Worm (Caenorhabditis elegans) whole organism, L4 larva: ENCODE measurements around the gene K09H11.4.

Source experiments
- F10B5.3 ChIP-seq: sonication (generic microtip); optimal IDR thresholded peaks from 2 replicates; lab custom pipeline; 2016; ENCODE audit warnings: mild to moderate bottlenecking, missing genetic modification characterization, missing compliant biosample characterization
- F26F4.8 ChIP-seq: fragments of 200-800 bp; sonication (Bioruptor generic); conservative IDR thresholded peaks from 2 replicates; pipeline ENCODE4 v1.3.6; 2022; ENCODE audit warnings: missing genetic modification characterization, missing compliant biosample characterization
- F37D6.2 ChIP-seq: sonication (generic microtip); optimal IDR thresholded peaks from 2 replicates; lab custom pipeline; 2016; ENCODE audit warnings: mild to moderate bottlenecking, missing genetic modification characterization, missing compliant biosample characterization
- F44E2.7 ChIP-seq: fragments of 200-800 bp; sonication (Bioruptor generic); IDR thresholded peaks from 2 replicates; pipeline ENCODE4 v2.1.2; 2022; ENCODE audit warnings: missing genetic modification characterization, missing compliant biosample characterization
- R02D3.7 ChIP-seq: fragments of 150-350 bp; sonication (generic microtip); optimal IDR thresholded peaks from 3 replicates; lab custom pipeline; 2014; ENCODE audit warnings: missing biosample characterization, missing genetic modification characterization
- T26A8.4 ChIP-seq: fragments of 200-800 bp; sonication (Bioruptor generic); IDR thresholded peaks from 2 replicates; pipeline ENCODE4 v1.3.6; 2022; ENCODE audit warnings: missing genetic modification characterization, missing compliant biosample characterization
- Y75B8A.6 ChIP-seq: fragments of 200-800 bp; sonication (Bioruptor generic); IDR thresholded peaks from 2 replicates; pipeline ENCODE4 v1.3.6; 2022; ENCODE audit warnings: missing genetic modification reagents, missing genetic modification characterization, missing compliant biosample characterization
- aly-2 ChIP-seq: sonication (generic microtip); optimal IDR thresholded peaks from 2 replicates; lab custom pipeline; 2018; ENCODE audit warnings: missing biosample characterization, missing genetic modification characterization
- ama-1 ChIP-seq: fragments of 150-350 bp; optimal IDR thresholded peaks from 2 replicates; lab custom pipeline; 2014; ENCODE audit warnings: inconsistent platforms, mixed read lengths
- arid-1 ChIP-seq: fragments of 200-800 bp; sonication (Bioruptor generic); conservative IDR thresholded peaks from 2 replicates; pipeline ENCODE4 v1.3.6; 2022; ENCODE audit warnings: missing genetic modification reagents, missing genetic modification characterization, missing compliant biosample characterization
- attf-4 ChIP-seq: sonication (generic microtip); optimal IDR thresholded peaks from 3 replicates; lab custom pipeline; 2017; ENCODE audit warnings: missing biosample characterization, missing genetic modification characterization
- ceh-20 ChIP-seq: fragments of 200-800 bp; sonication (Bioruptor generic); IDR thresholded peaks from 2 replicates; pipeline ENCODE4 v1.3.6; 2022; ENCODE audit warnings: missing genetic modification reagents, missing genetic modification characterization, missing compliant biosample characterization
- ceh-28 ChIP-seq: fragments of 150-350 bp; optimal IDR thresholded peaks from 2 replicates; lab custom pipeline; 2014; ENCODE audit warnings: missing biosample characterization, missing genetic modification reagents, missing genetic modification characterization
- ceh-62 ChIP-seq: sonication (generic microtip); optimal IDR thresholded peaks from 2 replicates; lab custom pipeline; 2017; ENCODE audit warnings: missing biosample characterization, missing genetic modification characterization
- ctbp-1 ChIP-seq: fragments of 200-800 bp; sonication (Bioruptor generic); IDR thresholded peaks from 2 replicates; pipeline ENCODE4 v1.3.6; 2022; ENCODE audit warnings: missing genetic modification reagents, missing genetic modification characterization, missing compliant biosample characterization
- daf-12 ChIP-seq: fragments of 150-350 bp; optimal IDR thresholded peaks from 2 replicates; lab custom pipeline; 2014; ENCODE audit warnings: missing biosample characterization, missing genetic modification reagents, missing genetic modification characterization
- daf-19 ChIP-seq: fragments of 200-800 bp; sonication (Bioruptor generic); conservative IDR thresholded peaks from 2 replicates; pipeline ENCODE4 v1.3.6; 2022; ENCODE audit warnings: missing genetic modification characterization, missing compliant biosample characterization
- daf-8 ChIP-seq: fragments of 200-800 bp; sonication (Bioruptor generic); IDR thresholded peaks from 2 replicates; pipeline ENCODE4 v1.3.6; 2022; ENCODE audit warnings: missing genetic modification characterization, missing compliant biosample characterization
- dmd-8 ChIP-seq: fragments of 200-800 bp; sonication (Bioruptor generic); IDR thresholded peaks from 2 replicates; pipeline ENCODE4 v1.3.6; 2022; ENCODE audit warnings: missing genetic modification characterization, missing compliant biosample characterization
- dmd-9 ChIP-seq: fragments of 200-800 bp; sonication (Bioruptor generic); IDR thresholded peaks from 2 replicates; pipeline ENCODE4 v1.3.6; 2022; ENCODE audit warnings: missing genetic modification reagents, missing genetic modification characterization, missing compliant biosample characterization
- dve-1 ChIP-seq: sonication (generic microtip); optimal IDR thresholded peaks from 2 replicates; lab custom pipeline; 2017; ENCODE audit warnings: antibody characterized with exemption, mild to moderate bottlenecking, missing genetic modification characterization, missing compliant biosample characterization; ENCODE audit not compliant: insufficient read depth
- egl-27 ChIP-seq: sonication (generic microtip); optimal IDR thresholded peaks from 3 replicates; lab custom pipeline; 2017; ENCODE audit warnings: missing biosample characterization, missing genetic modification reagents, missing genetic modification characterization
- fkh-10 ChIP-seq: fragments of 150-350 bp; optimal IDR thresholded peaks from 2 replicates; lab custom pipeline; 2014; ENCODE audit warnings: missing biosample characterization, missing genetic modification reagents, missing genetic modification characterization
- hmg-1.1 ChIP-seq: fragments of 200-800 bp; sonication (Bioruptor generic); IDR thresholded peaks from 2 replicates; pipeline ENCODE4 v1.3.6; 2022; ENCODE audit warnings: missing genetic modification reagents, missing genetic modification characterization, missing compliant biosample characterization
- lim-7 ChIP-seq: fragments of 200-800 bp; sonication (Bioruptor generic); IDR thresholded peaks from 2 replicates; pipeline ENCODE4 v1.3.6; 2022; ENCODE audit warnings: missing genetic modification characterization, missing compliant biosample characterization
- lin-13 ChIP-seq: fragments of 150-350 bp; optimal IDR thresholded peaks from 2 replicates; lab custom pipeline; 2014; ENCODE audit warnings: missing biosample characterization, missing genetic modification reagents, missing genetic modification characterization
- lin-15B ChIP-seq: fragments of 150-350 bp; sonication (generic microtip); optimal IDR thresholded peaks from 3 replicates; lab custom pipeline; 2014; ENCODE audit warnings: missing biosample characterization, missing genetic modification characterization
- lin-29 ChIP-seq: fragments of 200-800 bp; sonication (Bioruptor generic); IDR thresholded peaks from 2 replicates; pipeline ENCODE4 v1.3.6; 2022; ENCODE audit warnings: missing genetic modification reagents, missing genetic modification characterization, missing compliant biosample characterization
- lsy-2 ChIP-seq, 2 experiments: fragments of 150-350 bp in 1 of 2; sonication (generic microtip) in 1 of 2; optimal IDR thresholded peaks; 2 replicates each; lab custom pipeline; 2014 to 2017; ENCODE audit warnings: missing biosample characterization in 2 of 2, missing genetic modification characterization in 2 of 2
- mdt-29 ChIP-seq: fragments of 200-800 bp; sonication (Bioruptor generic); IDR thresholded peaks from 2 replicates; pipeline ENCODE4 v1.3.6; 2022; ENCODE audit warnings: missing genetic modification reagents, missing genetic modification characterization, missing compliant biosample characterization
- mep-1 ChIP-seq: fragments of 150-350 bp; sonication (generic microtip); optimal IDR thresholded peaks from 3 replicates; lab custom pipeline; 2014; ENCODE audit warnings: missing biosample characterization, missing genetic modification characterization
- mxl-2 ChIP-seq: fragments of 200-800 bp; sonication (Bioruptor generic); conservative IDR thresholded peaks from 2 replicates; pipeline ENCODE4 v1.3.6; 2022; ENCODE audit warnings: missing genetic modification reagents, missing genetic modification characterization, missing compliant biosample characterization
- nhr-10 ChIP-seq: fragments of 150-350 bp; optimal IDR thresholded peaks from 2 replicates; lab custom pipeline; 2014; ENCODE audit warnings: missing biosample characterization, missing genetic modification characterization
- nhr-102 ChIP-seq: sonication (generic microtip); optimal IDR thresholded peaks from 2 replicates; lab custom pipeline; 2016; ENCODE audit warnings: mild to moderate bottlenecking, missing genetic modification characterization, moderate library complexity, missing compliant biosample characterization
- nhr-11 ChIP-seq: fragments of 150-350 bp; optimal IDR thresholded peaks from 2 replicates; lab custom pipeline; 2014; ENCODE audit warnings: missing biosample characterization, missing genetic modification characterization
- nhr-111 ChIP-seq: fragments of 200-800 bp; sonication (Bioruptor generic); optimal IDR thresholded peaks from 2 replicates; lab custom pipeline; 2018; ENCODE audit warnings: mild to moderate bottlenecking, missing genetic modification characterization, missing compliant biosample characterization
- nhr-237 ChIP-seq: sonication (generic microtip); optimal IDR thresholded peaks from 2 replicates; lab custom pipeline; 2017; ENCODE audit warnings: missing biosample characterization, missing genetic modification characterization
- nhr-48 ChIP-seq: sonication (generic microtip); optimal IDR thresholded peaks from 2 replicates; lab custom pipeline; 2016; ENCODE audit warnings: mild to moderate bottlenecking, missing genetic modification characterization, missing compliant biosample characterization
- php-3 ChIP-seq: fragments of 200-800 bp; sonication (Bioruptor generic); IDR thresholded peaks from 2 replicates; pipeline ENCODE4 v1.3.6; 2022; ENCODE audit warnings: missing genetic modification reagents, missing genetic modification characterization, missing compliant biosample characterization
- sdz-12 ChIP-seq: fragments of 200-800 bp; sonication (Bioruptor generic); optimal IDR thresholded peaks from 2 replicates; lab custom pipeline; 2018; ENCODE audit warnings: mild to moderate bottlenecking, missing genetic modification characterization, missing compliant biosample characterization
- spr-1 ChIP-seq: sonication (generic microtip); optimal IDR thresholded peaks from 2 replicates; lab custom pipeline; 2016; ENCODE audit warnings: mild to moderate bottlenecking, missing genetic modification characterization, missing compliant biosample characterization
- tra-1 ChIP-seq: fragments of 200-800 bp; sonication (Bioruptor generic); IDR thresholded peaks from 2 replicates; pipeline ENCODE4 v1.3.6; 2022; ENCODE audit warnings: missing genetic modification reagents, missing genetic modification characterization, missing compliant biosample characterization
- unc-39 ChIP-seq: sonication (generic microtip); optimal IDR thresholded peaks from 2 replicates; lab custom pipeline; 2017; ENCODE audit warnings: missing biosample characterization, missing genetic modification characterization
- vab-7 ChIP-seq: fragments of 200-800 bp; sonication (Bioruptor generic); IDR thresholded peaks from 2 replicates; pipeline ENCODE4 v1.3.6; 2022; ENCODE audit warnings: missing genetic modification reagents, missing genetic modification characterization, missing compliant biosample characterization
- zag-1 ChIP-seq: fragments of 150-350 bp; optimal IDR thresholded peaks from 2 replicates; lab custom pipeline; 2014; ENCODE audit warnings: missing biosample characterization, missing genetic modification characterization
- zip-11 ChIP-seq: fragments of 200-800 bp; sonication (Bioruptor generic); IDR thresholded peaks from 2 replicates; pipeline ENCODE4 v1.3.6; 2022; ENCODE audit warnings: missing genetic modification characterization, missing compliant biosample characterization
- ztf-11 ChIP-seq: fragments of 150-350 bp; optimal IDR thresholded peaks from 2 replicates; lab custom pipeline; 2014; ENCODE audit warnings: missing biosample characterization, missing genetic modification characterization
- ztf-7 ChIP-seq: fragments of 150-350 bp; optimal IDR thresholded peaks from 2 replicates; lab custom pipeline; 2014; ENCODE audit warnings: missing biosample characterization, missing genetic modification characterization

Gene K09H11.4

ce11 chrV:5726463-5726862 lies at the start of gene K09H11.4:
K09H11.4 (minus strand) TSS chrV:5726563.
- TF ChIP-seq zag-1 (tag; lab: Kevin White, UChicago) (no peak), nhr-237 (tag; lab: Kevin White, UChicago) (no peak), F37D6.2 (tag; lab: Kevin White, UChicago) (no peak), php-3 (GFP tag; lab: Robert Waterston, UW) (no peak), daf-12 (tag; lab: Kevin White, UChicago) (no peak), nhr-111 (GFP tag; lab: Kevin White, UChicago) (no peak), nhr-48 (tag; lab: Kevin White, UChicago) (no peak), unc-39 (tag; lab: Kevin White, UChicago) (no peak), nhr-10 (tag; lab: Kevin White, UChicago) (no peak), ceh-20 (GFP tag; lab: Robert Waterston, UW) (no peak), zip-11 (GFP tag; lab: Robert Waterston, UW) (no peak), nhr-102 (no peak), ctbp-1 (GFP tag; lab: Robert Waterston, UW) (no peak), F26F4.8 (GFP tag; lab: Robert Waterston, UW) (no peak), T26A8.4 (GFP tag; lab: Robert Waterston, UW) (no peak), F10B5.3 (tag; lab: Kevin White, UChicago) (no peak), ama-1 (lab: Kevin White, UChicago) (no peak), Y75B8A.6 (GFP tag; lab: Robert Waterston, UW) (no peak), fkh-10 (no peak)

ce11 chrV:5774137-5774536 lies 47.8 kb upstream of the K09H11.4 start:
- no peak for TF ChIP-seq lsy-2 (tag; optimal IDR thresholded peaks at IDR 0.05; lab: Kevin White, UChicago)
- TF ChIP-seq attf-4 (tag; lab: Kevin White, UChicago): no peak
- TF ChIP-seq ceh-28 (tag; lab: Kevin White, UChicago): no peak
- TF ChIP-seq R02D3.7 (tag; lab: Kevin White, UChicago): no peak
- no peak for TF ChIP-seq arid-1 (GFP tag; lab: Robert Waterston, UW)
- no peak for TF ChIP-seq dmd-8 (GFP tag; lab: Robert Waterston, UW)
- TF ChIP-seq daf-12 (tag; lab: Kevin White, UChicago): no peak
- TF ChIP-seq mep-1 (tag; lab: Kevin White, UChicago): no peak
- no peak for TF ChIP-seq spr-1
- no peak for TF ChIP-seq lin-15B
- no peak for TF ChIP-seq lin-29 (GFP tag; lab: Robert Waterston, UW)
- no peak for TF ChIP-seq ceh-62 (tag; lab: Kevin White, UChicago)
- no peak for TF ChIP-seq vab-7 (GFP tag; lab: Robert Waterston, UW)
- no peak for TF ChIP-seq dmd-9 (GFP tag; lab: Robert Waterston, UW)
- no peak for TF ChIP-seq nhr-11
- no peak for TF ChIP-seq mdt-29
- TF ChIP-seq F44E2.7 (GFP tag; lab: Robert Waterston, UW): no peak
- no peak for TF ChIP-seq sdz-12

ce11 chrV:5772503-5772902 lies 46.1 kb upstream of the K09H11.4 start:
- TF ChIP-seq ztf-11 (tag; lab: Kevin White, UChicago) (no peak), lim-7 (no peak), daf-8 (GFP tag; lab: Robert Waterston, UW) (no peak), zip-11 (GFP tag; lab: Robert Waterston, UW) (no peak), daf-19 (no peak), tra-1 (no peak), dmd-9 (GFP tag; lab: Robert Waterston, UW) (no peak), F44E2.7 (GFP tag; lab: Robert Waterston, UW) (no peak), egl-27 (tag; lab: Kevin White, UChicago) (no peak), aly-2 (tag; lab: Kevin White, UChicago) (no peak), mxl-2 (GFP tag; lab: Robert Waterston, UW) (no peak), lin-13 (no peak), hmg-1.1 (GFP tag; lab: Robert Waterston, UW) (no peak), ztf-7 (no peak), nhr-102 (no peak), dve-1 (no peak)
